Worm (Caenorhabditis elegans) whole organism, L4 larva: ENCODE results near the gene Y39A1A.31.

ENCODE experiments used
- Y75B8A.6 ChIP-seq: fragments of 200-800 bp; sonication (Bioruptor generic); IDR thresholded peaks from 2 replicates; pipeline ENCODE4 v1.3.6; 2022; ENCODE audit warnings: missing genetic modification reagents, missing genetic modification characterization, missing compliant biosample characterization
- ZK546.5 ChIP-seq, 2 experiments: sonication (generic microtip); optimal IDR thresholded peaks; 2 replicates each; lab custom pipeline; 2017; ENCODE audit warnings: missing biosample characterization in 2 of 2, missing genetic modification characterization in 2 of 2
- aha-1 ChIP-seq: fragments of 150-350 bp; peaks from one replicate; lab custom pipeline; 2014; ENCODE audit warnings: missing biosample characterization, missing genetic modification characterization
- arid-1 ChIP-seq: fragments of 200-800 bp; sonication (Bioruptor generic); conservative IDR thresholded peaks from 2 replicates; pipeline ENCODE4 v1.3.6; 2022; ENCODE audit warnings: missing genetic modification reagents, missing genetic modification characterization, missing compliant biosample characterization
- ceh-82 ChIP-seq: sonication (generic microtip); optimal IDR thresholded peaks from 2 replicates; lab custom pipeline; 2017; ENCODE audit warnings: missing biosample characterization, missing genetic modification characterization
- ces-1 ChIP-seq: fragments of 150-350 bp; sonication (generic microtip); optimal IDR thresholded peaks from 4 replicates; lab custom pipeline; 2014; ENCODE audit warnings: missing biosample characterization, missing genetic modification reagents, missing genetic modification characterization
- daf-16 ChIP-seq, 3 experiments: sonication (generic microtip); optimal IDR thresholded peaks; 2 replicates each; lab custom pipeline; 2016 to 2017; ENCODE audit warnings: missing genetic modification characterization in 3 of 3, missing genetic modification reagents in 3 of 3, mild to moderate bottlenecking in 2 of 3, missing compliant biosample characterization in 2 of 3, missing biosample characterization in 1 of 3, moderate library complexity in 1 of 3
- daf-19 ChIP-seq: fragments of 200-800 bp; sonication (Bioruptor generic); conservative IDR thresholded peaks from 2 replicates; pipeline ENCODE4 v1.3.6; 2022; ENCODE audit warnings: missing genetic modification characterization, missing compliant biosample characterization
- dmd-6 ChIP-seq: fragments of 200-800 bp; sonication (Bioruptor generic); IDR thresholded peaks from 2 replicates; pipeline ENCODE4 v1.3.6; 2022; ENCODE audit warnings: missing genetic modification reagents, missing genetic modification characterization, missing compliant biosample characterization
- duxl-1 ChIP-seq: sonication (generic microtip); optimal IDR thresholded peaks from 2 replicates; lab custom pipeline; 2016; ENCODE audit warnings: mild to moderate bottlenecking, missing genetic modification characterization, moderate library complexity, missing compliant biosample characterization; ENCODE audit not compliant: poor library complexity
- egl-27 ChIP-seq: sonication (generic microtip); optimal IDR thresholded peaks from 3 replicates; lab custom pipeline; 2017; ENCODE audit warnings: missing biosample characterization, missing genetic modification reagents, missing genetic modification characterization
- egl-43 ChIP-seq: fragments of 200-800 bp; sonication (Bioruptor generic); IDR thresholded peaks from 2 replicates; pipeline ENCODE4 v1.3.6; 2022; ENCODE audit warnings: missing genetic modification reagents, missing genetic modification characterization, missing compliant biosample characterization
- hlh-30 ChIP-seq: sonication (generic microtip); optimal IDR thresholded peaks from 2 replicates; lab custom pipeline; 2017; ENCODE audit warnings: antibody characterized with exemption, mild to moderate bottlenecking, missing genetic modification characterization, missing compliant biosample characterization; ENCODE audit not compliant: insufficient read depth
- hmg-1.1 ChIP-seq: fragments of 200-800 bp; sonication (Bioruptor generic); IDR thresholded peaks from 2 replicates; pipeline ENCODE4 v1.3.6; 2022; ENCODE audit warnings: missing genetic modification reagents, missing genetic modification characterization, missing compliant biosample characterization
- lim-7 ChIP-seq: fragments of 200-800 bp; sonication (Bioruptor generic); IDR thresholded peaks from 2 replicates; pipeline ENCODE4 v1.3.6; 2022; ENCODE audit warnings: missing genetic modification characterization, missing compliant biosample characterization
- lin-15B ChIP-seq: fragments of 150-350 bp; sonication (generic microtip); optimal IDR thresholded peaks from 3 replicates; lab custom pipeline; 2014; ENCODE audit warnings: missing biosample characterization, missing genetic modification characterization
- lin-38 ChIP-seq: fragments of 200-800 bp; sonication (Bioruptor generic); IDR thresholded peaks from 2 replicates; pipeline ENCODE4 v1.3.6; 2022; ENCODE audit warnings: missing genetic modification reagents, missing genetic modification characterization, missing compliant biosample characterization
- lsy-2 ChIP-seq, 2 experiments: fragments of 150-350 bp in 1 of 2; sonication (generic microtip) in 1 of 2; optimal IDR thresholded peaks; 2 replicates each; lab custom pipeline; 2014 to 2017; ENCODE audit warnings: missing biosample characterization in 2 of 2, missing genetic modification characterization in 2 of 2
- mdl-1 ChIP-seq, 2 experiments: fragments of 150-350 bp in 1 of 2; sonication (generic microtip) in 1 of 2; optimal IDR thresholded peaks; 2 replicates each; lab custom pipeline; 2014 to 2017; ENCODE audit warnings: missing biosample characterization in 2 of 2, missing genetic modification characterization in 2 of 2
- mep-1 ChIP-seq: fragments of 150-350 bp; sonication (generic microtip); optimal IDR thresholded peaks from 3 replicates; lab custom pipeline; 2014; ENCODE audit warnings: missing biosample characterization, missing genetic modification characterization
- nhr-237 ChIP-seq: sonication (generic microtip); optimal IDR thresholded peaks from 2 replicates; lab custom pipeline; 2017; ENCODE audit warnings: missing biosample characterization, missing genetic modification characterization
- nhr-41 ChIP-seq: fragments of 200-800 bp; sonication (Bioruptor generic); IDR thresholded peaks from 2 replicates; pipeline ENCODE4 v1.3.6; 2022; ENCODE audit warnings: missing genetic modification reagents, missing genetic modification characterization, missing compliant biosample characterization
- nhr-48 ChIP-seq: sonication (generic microtip); optimal IDR thresholded peaks from 2 replicates; lab custom pipeline; 2016; ENCODE audit warnings: mild to moderate bottlenecking, missing genetic modification characterization, missing compliant biosample characterization
- nhr-6 ChIP-seq: fragments of 150-350 bp; optimal IDR thresholded peaks from 2 replicates; lab custom pipeline; 2014; ENCODE audit warnings: missing biosample characterization, missing genetic modification characterization
- nhr-77 ChIP-seq: fragments of 150-350 bp; optimal IDR thresholded peaks from 2 replicates; lab custom pipeline; 2014; ENCODE audit warnings: missing biosample characterization, missing genetic modification characterization
- pha-4 ChIP-seq, 2 experiments: fragments of 150-350 bp in 1 of 2; fragments of 200-800 bp in 1 of 2; sonication (Bioruptor generic) in 1 of 2; IDR thresholded peaks in 1 of 2; optimal IDR thresholded peaks in 1 of 2; 2 replicates each; pipeline versions ENCODE4 v1.3.6 to Lab custom; 2014 to 2022; ENCODE audit warnings: missing genetic modification characterization in 2 of 2, missing genetic modification reagents in 2 of 2, missing biosample characterization in 1 of 2, missing compliant biosample characterization in 1 of 2
- php-3 ChIP-seq: fragments of 200-800 bp; sonication (Bioruptor generic); IDR thresholded peaks from 2 replicates; pipeline ENCODE4 v1.3.6; 2022; ENCODE audit warnings: missing genetic modification reagents, missing genetic modification characterization, missing compliant biosample characterization
- pqm-1 ChIP-seq: sonication (generic microtip); optimal IDR thresholded peaks from 2 replicates; lab custom pipeline; 2017; ENCODE audit warnings: missing biosample characterization, missing genetic modification characterization
- rbr-2 ChIP-seq: sonication (generic microtip); optimal IDR thresholded peaks from 2 replicates; lab custom pipeline; 2016; ENCODE audit warnings: missing genotype, missing genetic modification characterization, missing compliant biosample characterization
- set-16 ChIP-seq: fragments of 200-800 bp; sonication (Bioruptor generic); IDR thresholded peaks from 2 replicates; pipeline ENCODE4 v1.3.6; 2022; ENCODE audit warnings: missing genetic modification reagents, missing genetic modification characterization, missing compliant biosample characterization
- snpc-1.2 ChIP-seq: fragments of 200-800 bp; sonication (Bioruptor generic); IDR thresholded peaks from 2 replicates; pipeline ENCODE4 v1.3.6; 2022; ENCODE audit warnings: missing genetic modification reagents, missing genetic modification characterization, missing compliant biosample characterization
- spr-1 ChIP-seq: sonication (generic microtip); optimal IDR thresholded peaks from 2 replicates; lab custom pipeline; 2016; ENCODE audit warnings: mild to moderate bottlenecking, missing genetic modification characterization, missing compliant biosample characterization
- tra-1 ChIP-seq: fragments of 200-800 bp; sonication (Bioruptor generic); IDR thresholded peaks from 2 replicates; pipeline ENCODE4 v1.3.6; 2022; ENCODE audit warnings: missing genetic modification reagents, missing genetic modification characterization, missing compliant biosample characterization
- unc-39 ChIP-seq: sonication (generic microtip); optimal IDR thresholded peaks from 2 replicates; lab custom pipeline; 2017; ENCODE audit warnings: missing biosample characterization, missing genetic modification characterization
- unc-62 ChIP-seq, 3 experiments: fragments of 150-350 bp in 1 of 3; sonication (generic microtip); optimal IDR thresholded peaks in 2 of 3; peaks in 1 of 3; 1 replicate in 1 of 3; 2 replicates in 2 of 3; lab custom pipeline; 2014 to 2017; ENCODE audit warnings: missing biosample characterization in 3 of 3, missing genetic modification characterization in 3 of 3, missing genetic modification reagents in 3 of 3, missing genotype in 1 of 3
- zfp-3 ChIP-seq: fragments of 200-800 bp; sonication (Bioruptor generic); conservative IDR thresholded peaks from 2 replicates; pipeline ENCODE4 v1.3.6; 2022; ENCODE audit warnings: missing genetic modification reagents, missing genetic modification characterization, missing compliant biosample characterization

The Y39A1A.31 gene

ce11 chrIII:10706972-10707438 is 18.0 kb upstream of the Y39A1A.31 start, which contains the start of the genes Y39A1A.21 and Y39A1A.22 (continued):
- TF ChIP-seq nhr-77 (tag; lab: Kevin White, UChicago) = peak; percentile 63
- peak; percentile 7 to 50 for TF ChIP-seq daf-16 (GFP tag; optimal IDR thresholded peaks at IDR 0.05; lab: Kevin White, UChicago)
- TF ChIP-seq daf-16 (tag; optimal IDR thresholded peaks at IDR 0.05; lab: Kevin White, UChicago) = peak; percentile 60
- no peak for TF ChIP-seq set-16 (GFP tag; lab: Robert Waterston, UW)
- TF ChIP-seq nhr-41 (GFP tag; lab: Robert Waterston, UW) = no peak
- TF ChIP-seq mdl-1 (tag; optimal IDR thresholded peaks at IDR 0.05; lab: Kevin White, UChicago) = peak in 1 of 2 experiments; percentile 38
- no peak for TF ChIP-seq ZK546.5 (tag; optimal IDR thresholded peaks at IDR 0.05; lab: Kevin White, UChicago)
- TF ChIP-seq ceh-82 (tag; lab: Kevin White, UChicago) = no peak
- no peak for TF ChIP-seq egl-27 (tag; lab: Kevin White, UChicago)
- TF ChIP-seq arid-1 = peak; percentile 68
- TF ChIP-seq hmg-1.1 = peak; percentile 72
- peak; percentile 62 for TF ChIP-seq nhr-48 (tag; lab: Kevin White, UChicago)
- peak in 1 of 2 experiments; percentile 85 for TF ChIP-seq lsy-2 (tag; optimal IDR thresholded peaks at IDR 0.05; lab: Kevin White, UChicago)
- TF ChIP-seq mep-1 (tag; lab: Kevin White, UChicago) = peak; percentile 81
- TF ChIP-seq nhr-6 (tag; lab: Kevin White, UChicago) = peak; percentile 68
- TF ChIP-seq spr-1 (tag; lab: Kevin White, UChicago) = peak; percentile 62
- TF ChIP-seq daf-19 (GFP tag; lab: Robert Waterston, UW) = 0 out of 2 replicates have a peak, but pooled peaks have one; percentile 28
- no peak for TF ChIP-seq Y75B8A.6 (GFP tag; lab: Robert Waterston, UW)
- TF ChIP-seq, all 104 proteins: peak for 47

ce11 chrIII:10706481-10706880 is 17.5 kb upstream of the Y39A1A.31 start:
- TF ChIP-seq snpc-1.2 (GFP tag; lab: Robert Waterston, UW) (peak; percentile 26; the same call in 1 of the 2 replicates), tra-1 (GFP tag; lab: Robert Waterston, UW) (0 out of 2 replicates have a peak, but pooled peaks have one; percentile 38), duxl-1 (tag; lab: Kevin White, UChicago) (no peak), zfp-3 (no peak), php-3 (0 out of 2 replicates have a peak, but pooled peaks have one; percentile 14), lim-7 (peak; percentile 24; the same call in 1 of the 2 replicates), hlh-30 (no peak), set-16 (GFP tag; lab: Robert Waterston, UW) (peak; percentile 92), nhr-237 (tag; lab: Kevin White, UChicago) (no peak), egl-43 (GFP tag; lab: Robert Waterston, UW) (0 out of 2 replicates have a peak, but pooled peaks have one; percentile 52)

DNA sequence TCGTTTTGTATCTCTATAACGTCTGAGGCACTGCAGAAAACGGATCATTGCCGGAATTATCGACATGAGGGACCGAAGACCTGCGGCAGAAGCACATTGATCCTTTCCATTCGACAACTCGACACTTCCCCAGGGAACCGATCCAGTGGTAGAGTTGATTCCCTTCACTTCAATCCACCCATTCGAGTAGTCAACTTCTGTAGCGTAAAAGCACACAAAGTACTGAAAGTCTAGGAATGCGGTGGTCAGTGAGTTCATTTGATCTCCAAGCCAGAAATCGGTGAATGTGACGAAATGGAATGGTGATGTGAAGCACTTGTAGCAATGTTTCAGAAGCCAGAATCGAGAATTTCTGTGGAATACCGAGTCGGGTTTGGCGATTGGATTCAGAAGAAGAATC is 15.5 kb upstream of the Y39A1A.31 start:
- TF ChIP-seq unc-62 (GFP tag; optimal IDR thresholded peaks at IDR 0.05 in 1 of 2; lab: Kevin White, UChicago) (peak in 1 of 2 experiments; percentile 95), unc-62 (tag; optimal IDR thresholded peaks at IDR 0.05; lab: Kevin White, UChicago) (no peak), dmd-6 (GFP tag; lab: Robert Waterston, UW) (no peak), unc-39 (tag; lab: Kevin White, UChicago) (no peak), lim-7 (no peak), nhr-48 (tag; lab: Kevin White, UChicago) (no peak)

DNA sequence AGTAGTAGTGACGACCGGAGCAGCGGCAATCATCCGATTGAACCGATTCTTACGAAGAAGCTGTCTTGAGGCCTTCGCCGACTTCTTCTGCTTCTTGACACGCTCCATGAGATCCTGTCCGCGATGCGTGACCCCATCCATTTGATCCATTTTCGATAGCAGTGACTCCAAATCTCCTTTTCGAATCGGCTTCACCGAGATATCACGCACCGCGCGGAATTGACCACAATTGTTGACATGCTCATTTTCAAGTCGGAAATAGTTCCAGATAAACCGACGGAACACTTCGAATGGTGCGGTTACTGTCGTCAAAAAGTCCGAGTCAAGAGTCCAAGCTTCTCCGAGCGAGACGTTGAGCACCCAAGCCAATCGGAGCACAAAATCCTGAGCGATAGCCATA is 14.9 kb upstream of the Y39A1A.31 start:
- TF ChIP-seq lin-15B (tag; lab: Kevin White, UChicago) = no peak
- TF ChIP-seq pqm-1 (tag; lab: Kevin White, UChicago) = no peak
- no peak for TF ChIP-seq pha-4 (GFP tag; IDR thresholded peaks at IDR 0.05; lab: Robert Waterston, UW)
- no peak for TF ChIP-seq pha-4 (tag; optimal IDR thresholded peaks at IDR 0.05; lab: Kevin White, UChicago)
- TF ChIP-seq ces-1 = no peak
- no peak for TF ChIP-seq lin-38 (GFP tag; lab: Robert Waterston, UW)
- no peak for TF ChIP-seq spr-1 (tag; lab: Kevin White, UChicago)
- TF ChIP-seq aha-1 (tag; lab: Kevin White, UChicago) = peak; percentile 88
- TF ChIP-seq rbr-2 = no peak
